Worm (Caenorhabditis elegans) whole organism, young adult: ENCODE data around the gene rfip-1.
"Not testable (repeated sequence)": the region's sequence is repeated elsewhere in the genome, so short reads cannot be mapped to it uniquely, and the experiment has no call there.

Experiments used
- B0035.1 ChIP-seq: sonication (generic microtip); optimal IDR thresholded peaks from 2 replicates; lab custom pipeline; 2016; ENCODE audit warnings: missing genetic modification characterization, mild to moderate bottlenecking, missing compliant biosample characterization, missing genotype, missing genetic modification reagents
- B0336.3 ChIP-seq: fragments of 200-800 bp; sonication (Bioruptor generic); IDR thresholded peaks from 2 replicates; pipeline ENCODE4 v1.3.6; 2022; ENCODE audit warnings: missing genetic modification characterization, missing compliant biosample characterization
- C06A6.2 ChIP-seq: fragments of 200-800 bp; sonication (Bioruptor generic); conservative IDR thresholded peaks from 2 replicates; pipeline ENCODE4 v1.3.6; 2022; ENCODE audit warnings: missing genetic modification characterization, missing compliant biosample characterization
- C17E4.6 ChIP-seq: fragments of 200-800 bp; sonication (Bioruptor generic); IDR thresholded peaks from 2 replicates; pipeline ENCODE4 v1.3.6; 2022; ENCODE audit warnings: missing genetic modification reagents, missing genetic modification characterization, missing compliant biosample characterization
- D2030.7 ChIP-seq: fragments of 200-800 bp; sonication (Bioruptor generic); IDR thresholded peaks from 2 replicates; pipeline ENCODE4 v1.3.6; 2022; ENCODE audit warnings: missing genetic modification reagents, missing genetic modification characterization, missing compliant biosample characterization
- F23B12.7 ChIP-seq: sonication (generic microtip); optimal IDR thresholded peaks from 2 replicates; lab custom pipeline; 2017; ENCODE audit warnings: missing genetic modification characterization, mild to moderate bottlenecking, missing compliant biosample characterization, antibody characterized with exemption, moderate library complexity; ENCODE audit not compliant: insufficient read depth
- F33H1.4 ChIP-seq: fragments of 200-800 bp; sonication (Bioruptor generic); IDR thresholded peaks from 2 replicates; pipeline ENCODE4 v1.3.6; 2022; ENCODE audit warnings: missing genetic modification reagents, missing genetic modification characterization, missing compliant biosample characterization
- Y67H2A.10 ChIP-seq: fragments of 200-800 bp; sonication (Bioruptor generic); conservative IDR thresholded peaks from 2 replicates; pipeline ENCODE4 v1.3.6; 2022; ENCODE audit warnings: missing genetic modification reagents, missing genetic modification characterization, missing compliant biosample characterization
- aptf-2 ChIP-seq: fragments of 200-800 bp; sonication (Bioruptor generic); conservative IDR thresholded peaks from 2 replicates; pipeline ENCODE4 v1.3.6; 2022; ENCODE audit warnings: missing genetic modification reagents, missing genetic modification characterization, missing compliant biosample characterization
- atf-7 ChIP-seq: sonication (generic microtip); optimal IDR thresholded peaks from 2 replicates; lab custom pipeline; 2017; ENCODE audit warnings: mild to moderate bottlenecking, missing genetic modification characterization, missing compliant biosample characterization
- cebp-1 ChIP-seq, 2 experiments: fragments of 200-800 bp in 1 of 2; sonication (Bioruptor generic) in 1 of 2; sonication (generic microtip) in 1 of 2; IDR thresholded peaks in 1 of 2; optimal IDR thresholded peaks in 1 of 2; 2 replicates each; pipeline versions ENCODE4 v1.3.6 to Lab custom; 2017 to 2022; ENCODE audit warnings: missing compliant biosample characterization in 2 of 2, missing genetic modification characterization in 2 of 2, mild to moderate bottlenecking in 1 of 2, missing genetic modification reagents in 1 of 2, moderate library complexity in 1 of 2
- cebp-2 ChIP-seq: fragments of 200-800 bp; sonication (Bioruptor generic); IDR thresholded peaks from 2 replicates; pipeline ENCODE4 v1.3.6; 2022; ENCODE audit warnings: missing genetic modification characterization, missing compliant biosample characterization
- ceh-100 ChIP-seq: fragments of 200-800 bp; sonication (Bioruptor generic); IDR thresholded peaks from 2 replicates; pipeline ENCODE4 v1.3.6; 2022; ENCODE audit warnings: missing genetic modification reagents, missing genetic modification characterization, missing compliant biosample characterization
- ceh-40 ChIP-seq: fragments of 200-800 bp; sonication (Bioruptor generic); IDR thresholded peaks from 2 replicates; pipeline ENCODE4 v1.3.6; 2022; ENCODE audit warnings: missing genetic modification characterization, missing compliant biosample characterization
- chd-7 ChIP-seq: sonication (generic microtip); optimal IDR thresholded peaks from 2 replicates; lab custom pipeline; 2016; ENCODE audit warnings: mild to moderate bottlenecking, missing genetic modification characterization, moderate library complexity, missing compliant biosample characterization
- dox-1 ChIP-seq: fragments of 200-800 bp; sonication (Bioruptor generic); IDR thresholded peaks from 2 replicates; pipeline ENCODE4 v1.3.6; 2022; ENCODE audit warnings: missing genetic modification reagents, missing genetic modification characterization, missing compliant biosample characterization
- egrh-3 ChIP-seq: fragments of 200-800 bp; sonication (Bioruptor generic); IDR thresholded peaks from 2 replicates; pipeline ENCODE4 v1.3.6; 2022; ENCODE audit warnings: missing genetic modification reagents, missing genetic modification characterization, missing compliant biosample characterization
- hmg-1.2 ChIP-seq: fragments of 200-800 bp; sonication (Bioruptor generic); IDR thresholded peaks from 2 replicates; pipeline ENCODE4 v1.3.6; 2022; ENCODE audit warnings: missing genetic modification reagents, missing genetic modification characterization, missing compliant biosample characterization
- let-607 ChIP-seq, 2 experiments: fragments of 200-800 bp in 1 of 2; sonication (Bioruptor generic) in 1 of 2; sonication (generic microtip) in 1 of 2; optimal IDR thresholded peaks; 2 replicates each; lab custom pipeline; 2016 to 2018; ENCODE audit warnings: mild to moderate bottlenecking in 2 of 2, missing compliant biosample characterization in 2 of 2, missing genetic modification characterization in 2 of 2, moderate library complexity in 2 of 2, missing genotype in 1 of 2
- lin-26 ChIP-seq: fragments of 200-800 bp; sonication (Bioruptor generic); IDR thresholded peaks from 2 replicates; pipeline ENCODE4 v1.3.6; 2022; ENCODE audit warnings: missing genetic modification reagents, missing genetic modification characterization, missing compliant biosample characterization
- lin-40 ChIP-seq: sonication (generic microtip); optimal IDR thresholded peaks from 2 replicates; lab custom pipeline; 2016; ENCODE audit warnings: missing genetic modification characterization, mild to moderate bottlenecking, missing compliant biosample characterization, missing genotype, missing genetic modification reagents
- lin-54 ChIP-seq: fragments of 200-800 bp; sonication (Bioruptor generic); optimal IDR thresholded peaks from 2 replicates; lab custom pipeline; 2018; ENCODE audit warnings: mild to moderate bottlenecking, missing genetic modification characterization, missing compliant biosample characterization
- mes-4 ChIP-seq: sonication (generic microtip); optimal IDR thresholded peaks from 2 replicates; lab custom pipeline; 2016; ENCODE audit warnings: missing genotype, missing genetic modification characterization, missing compliant biosample characterization
- nfya-1 ChIP-seq: sonication (generic microtip); optimal IDR thresholded peaks from 2 replicates; lab custom pipeline; 2017; ENCODE audit warnings: antibody characterized with exemption, missing compliant biosample characterization, missing genetic modification characterization, borderline replicate concordance; ENCODE audit not compliant: insufficient read depth
- nfyb-1 ChIP-seq: fragments of 200-800 bp; sonication (Bioruptor generic); IDR thresholded peaks from 2 replicates; pipeline ENCODE4 v1.3.6; 2022; ENCODE audit warnings: missing genetic modification reagents, missing genetic modification characterization, missing compliant biosample characterization
- nhr-80 ChIP-seq: sonication (generic microtip); optimal IDR thresholded peaks from 2 replicates; lab custom pipeline; 2016; ENCODE audit warnings: missing genetic modification characterization, missing compliant biosample characterization
- pha-4 ChIP-seq: fragments of 150-350 bp; sonication (generic microtip); optimal IDR thresholded peaks from 2 replicates; lab custom pipeline; 2014; ENCODE audit warnings: missing biosample characterization, missing genetic modification reagents, missing genetic modification characterization
- sea-2 ChIP-seq: fragments of 200-800 bp; sonication (Bioruptor generic); IDR thresholded peaks from 2 replicates; pipeline ENCODE4 v1.3.6; 2022; ENCODE audit warnings: missing genetic modification characterization, missing compliant biosample characterization
- xnd-1 ChIP-seq: sonication (generic microtip); optimal IDR thresholded peaks from 2 replicates; lab custom pipeline; 2016; ENCODE audit warnings: missing genotype, missing genetic modification reagents, missing genetic modification characterization, missing compliant biosample characterization
- ztf-26 ChIP-seq: sonication (generic microtip); optimal IDR thresholded peaks from 2 replicates; lab custom pipeline; 2017; ENCODE audit warnings: missing genetic modification characterization, missing compliant biosample characterization
- ztf-6 ChIP-seq: fragments of 200-800 bp; sonication (Bioruptor generic); IDR thresholded peaks from 2 replicates; pipeline ENCODE4 v1.3.6; 2022; ENCODE audit warnings: missing genetic modification reagents, missing genetic modification characterization, missing compliant biosample characterization

Gene rfip-1

DNA sequence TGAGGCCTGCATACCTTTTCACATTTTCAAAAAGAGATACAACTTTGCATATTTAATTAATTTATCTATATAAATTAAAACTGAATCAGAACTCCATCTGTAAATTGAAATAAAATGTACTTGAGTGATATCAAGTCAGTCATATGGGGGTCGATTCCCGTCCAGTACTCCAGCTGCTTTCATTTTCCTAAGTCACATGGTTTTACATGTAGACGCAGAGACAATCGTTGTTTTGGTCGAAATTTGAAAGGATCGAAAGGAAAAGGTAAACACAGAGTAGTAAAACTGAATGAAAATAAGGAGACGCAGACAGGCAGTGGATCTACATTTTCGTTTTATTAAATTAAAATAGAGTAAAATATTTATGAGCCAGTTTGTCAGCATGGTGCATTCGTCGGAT is 10.2 kb upstream of the rfip-1 start:
- TF ChIP-seq pha-4 (tag; lab: Kevin White, UChicago) (peak; percentile 26), xnd-1 (tag; lab: Kevin White, UChicago) (no peak)

DNA sequence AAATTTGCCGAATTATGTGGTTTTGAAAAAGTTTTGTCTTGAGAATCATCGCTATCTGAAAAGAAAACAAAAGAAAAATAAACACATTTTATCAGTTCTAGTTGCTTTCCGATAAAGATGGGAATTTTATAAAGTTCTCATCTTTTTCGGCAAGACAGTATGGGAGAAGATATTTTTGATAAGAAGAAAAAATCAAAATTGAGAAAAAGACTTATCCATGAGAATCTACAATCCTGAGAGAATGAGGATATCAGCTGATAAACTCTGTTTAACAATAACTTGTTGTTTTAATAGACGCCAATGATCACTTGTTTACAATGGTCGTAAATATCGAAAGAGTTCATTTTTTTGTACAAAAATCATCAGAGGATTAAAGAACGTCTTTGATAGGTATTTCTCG is 8.3 kb upstream of the rfip-1 start, which contains the start of gene F55C12.6:
F55C12.6 (minus strand) TSS at position 101 of the 400 bp plus-strand sequence.
- TF ChIP-seq cebp-2 (GFP tag; lab: Robert Waterston, UW) (no peak), C17E4.6 (GFP tag; lab: Robert Waterston, UW) (no peak), chd-7 (no peak), F33H1.4 (GFP tag; lab: Robert Waterston, UW) (no peak), F23B12.7 (no peak), lin-54 (no peak), B0035.1 (no peak), aptf-2 (no peak), ztf-6 (no peak), ztf-26 (tag; lab: Kevin White, UChicago) (no peak), ceh-40 (no peak), D2030.7 (GFP tag; lab: Robert Waterston, UW) (no peak), B0336.3 (GFP tag; lab: Robert Waterston, UW) (no peak), nfyb-1 (GFP tag; lab: Robert Waterston, UW) (no peak), let-607 (tag; optimal IDR thresholded peaks at IDR 0.05; lab: Kevin White, UChicago) (no peak), C06A6.2 (GFP tag; lab: Robert Waterston, UW) (no peak), ceh-100 (no peak), mes-4 (no peak)

DNA sequence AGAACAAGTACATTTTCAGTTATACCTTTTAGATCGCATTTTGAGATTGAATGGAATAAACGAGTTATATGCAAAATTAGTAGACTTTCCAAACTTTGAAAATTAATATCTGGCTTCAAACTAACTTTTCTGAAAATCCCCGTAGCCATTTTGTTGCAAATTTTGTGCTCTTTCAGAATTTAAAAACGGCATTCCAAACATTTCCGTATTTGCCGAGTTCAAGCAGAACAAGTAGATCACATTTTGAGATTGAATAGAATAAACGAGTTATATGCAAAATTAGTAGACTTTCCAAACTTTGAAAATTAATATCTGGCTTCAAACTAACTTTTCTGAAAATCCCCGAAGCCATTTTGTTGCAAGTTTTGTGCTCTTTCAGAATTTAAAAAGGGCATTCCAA is 7.8 kb upstream of the rfip-1 start, which contains the start of gene F55C12.2:
F55C12.2 (plus strand) TSS at position 301 of the 400 bp plus-strand sequence.
- not testable (repeated sequence) for TF ChIP-seq sea-2 (GFP tag; lab: Robert Waterston, UW); Y67H2A.10 (GFP tag; lab: Robert Waterston, UW); nfya-1

ce11 chrII:5880677-5881076 is 3.7 kb upstream of the rfip-1 start:
- TF ChIP-seq aptf-2 (no peak), lin-26 (GFP tag; lab: Robert Waterston, UW) (0 out of 2 replicates have a peak, but pooled peaks have one; percentile 25)

DNA sequence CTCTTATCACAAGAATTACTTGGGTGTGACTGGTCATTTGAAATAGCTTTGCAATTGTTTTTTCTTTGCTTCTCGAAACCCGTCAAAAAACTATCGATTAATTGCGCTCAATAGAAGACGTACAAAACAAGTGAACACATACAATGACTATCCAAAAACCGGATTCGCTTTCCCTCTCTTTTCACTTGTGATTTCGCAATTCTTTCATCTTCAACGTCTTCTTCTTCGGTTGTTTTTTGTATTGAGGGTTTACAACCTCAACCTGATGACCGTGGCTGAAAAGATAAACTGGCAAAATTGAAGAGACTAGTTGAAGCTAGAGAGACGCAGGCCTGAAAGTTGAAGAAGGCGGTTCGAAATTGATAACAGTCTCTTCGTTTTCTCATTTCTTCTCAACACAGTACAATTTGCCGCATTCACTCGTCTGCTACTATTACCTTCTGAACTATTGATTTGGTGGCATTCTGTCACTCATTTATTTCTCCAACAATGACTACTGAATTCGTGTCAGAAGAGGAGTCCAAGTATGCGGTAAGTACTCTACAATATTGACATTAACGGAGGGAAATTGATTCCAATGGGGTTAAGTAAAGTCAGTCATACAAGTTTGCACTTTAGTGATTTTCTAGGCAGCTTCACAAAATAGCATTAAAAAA is 1.7 kb downstream of the rfip-1 start:
- peak; percentile 76; the same call in 1 of the 2 replicates for TF ChIP-seq cebp-1 (GFP tag; IDR thresholded peaks at IDR 0.05; lab: Robert Waterston, UW)
- TF ChIP-seq cebp-1 (tag; optimal IDR thresholded peaks at IDR 0.05; lab: Kevin White, UChicago) = peak; percentile 94
- TF ChIP-seq hmg-1.2 (GFP tag; lab: Robert Waterston, UW) = peak; percentile 16; the same call in 1 of the 2 replicates
- 0 out of 2 replicates have a peak, but pooled peaks have one; percentile 27 for TF ChIP-seq dox-1 (GFP tag; lab: Robert Waterston, UW)
- no peak for TF ChIP-seq atf-7 (tag; lab: Kevin White, UChicago)
- no peak for TF ChIP-seq egrh-3 (GFP tag; lab: Robert Waterston, UW)
- peak; percentile 43 for TF ChIP-seq nhr-80 (tag; lab: Kevin White, UChicago)
- TF ChIP-seq lin-40 (tag; lab: Kevin White, UChicago) = peak; percentile 64
